Fruit fly (Drosophila melanogaster) whole organism, wandering third instar larva: ENCODE data around the gene da.

Source experiments
- Abd-B ChIP-seq: fragments of >200 bp; optimal IDR thresholded peaks from 2 replicates; lab custom pipeline; 2017; ENCODE audit warnings: missing biosample characterization, missing genetic modification characterization
- CG32264 ChIP-seq: fragments of 200-800 bp; sonication (Bioruptor generic); optimal IDR thresholded peaks from 2 replicates; lab custom pipeline; 2016; ENCODE audit warnings: missing biosample characterization, missing genetic modification characterization
- CG9705 ChIP-seq: fragments of 200-800 bp; sonication (Bioruptor generic); optimal IDR thresholded peaks from 2 replicates; lab custom pipeline; 2018; ENCODE audit warnings: missing biosample characterization, mild to moderate bottlenecking, missing genetic modification characterization
- Dfd ChIP-seq: fragments of >200 bp; optimal IDR thresholded peaks from 2 replicates; lab custom pipeline; 2017; ENCODE audit warnings: missing biosample characterization, missing genetic modification characterization
- Dif ChIP-seq: fragments of 200-275, 200-300 bp; sonication (Bioruptor generic); optimal IDR thresholded peaks from 2 replicates; lab custom pipeline; 2018; ENCODE audit warnings: missing biosample characterization, missing genetic modification characterization; ENCODE audit not compliant: partially characterized antibody
- HLH106 ChIP-seq: fragments of 200-800 bp; optimal IDR thresholded peaks from 3 replicates; lab custom pipeline; 2019; ENCODE audit warnings: missing biosample characterization, mild to moderate bottlenecking, missing genetic modification characterization, moderate library complexity
- Hr78 ChIP-seq: fragments of >200 bp; optimal IDR thresholded peaks from 2 replicates; lab custom pipeline; 2017; ENCODE audit warnings: missing biosample characterization, missing genetic modification characterization
- Hr83 ChIP-seq: fragments of 200-300 bp; sonication (Bioruptor generic); optimal IDR thresholded peaks from 2 replicates; lab custom pipeline; 2016; ENCODE audit warnings: missing biosample characterization, mild to moderate bottlenecking, missing genetic modification characterization, moderate library complexity; ENCODE audit not compliant: poor library complexity, severe bottlenecking
- Jra ChIP-seq: sonication (Bioruptor generic); optimal IDR thresholded peaks from 2 replicates; lab custom pipeline; 2016; ENCODE audit warnings: missing biosample characterization, missing genetic modification characterization
- Mio ChIP-seq: sonication (Bioruptor generic); optimal IDR thresholded peaks from 2 replicates; lab custom pipeline; 2016; ENCODE audit warnings: missing biosample characterization, missing genetic modification characterization
- Myc ChIP-seq: fragments of >200 bp; optimal IDR thresholded peaks from 2 replicates; lab custom pipeline; 2017
- N ChIP-seq: fragments of >200 bp; optimal IDR thresholded peaks from 2 replicates; lab custom pipeline; 2018; ENCODE audit warnings: missing biosample characterization, missing external identifiers, missing genetic modification characterization
- OdsH ChIP-seq: fragments of 200-800 bp; sonication (Bioruptor generic); optimal IDR thresholded peaks from 2 replicates; lab custom pipeline; 2016; ENCODE audit warnings: missing biosample characterization, mild to moderate bottlenecking, missing genetic modification characterization
- Rel ChIP-seq, 2 experiments: fragments of 200-800 bp; sonication (Bioruptor generic) in 1 of 2; optimal IDR thresholded peaks; 2 replicates in 1 of 2; 3 replicates in 1 of 2; lab custom pipeline; 2016 to 2019; ENCODE audit warnings: mild to moderate bottlenecking in 2 of 2, missing biosample characterization in 2 of 2, missing genetic modification characterization in 2 of 2, moderate library complexity in 1 of 2
- Sp1 ChIP-seq: fragments of 200-800 bp; sonication (Bioruptor generic); optimal IDR thresholded peaks from 3 replicates; lab custom pipeline; 2019; ENCODE audit warnings: missing biosample characterization, mild to moderate bottlenecking, missing genetic modification characterization, moderate library complexity
- Vsx2 ChIP-seq: fragments of 200-300, 225-300 bp; sonication (Bioruptor generic); optimal IDR thresholded peaks from 2 replicates; lab custom pipeline; 2018; ENCODE audit warnings: missing biosample characterization, missing genetic modification characterization; ENCODE audit not compliant: partially characterized antibody
- br ChIP-seq: fragments of 200-800 bp; sonication (Bioruptor generic); optimal IDR thresholded peaks from 2 replicates; lab custom pipeline; 2016; ENCODE audit warnings: missing biosample characterization, missing genetic modification characterization
- dl ChIP-seq, 2 experiments: fragments of 175-275, 200-275 bp in 1 of 2; fragments of 200-275 bp in 1 of 2; sonication (Bioruptor generic); optimal IDR thresholded peaks; lab custom pipeline; 2018; ENCODE audit warnings: mild to moderate bottlenecking in 2 of 2, missing biosample characterization in 2 of 2, missing genetic modification characterization in 2 of 2, moderate library complexity in 2 of 2; ENCODE audit not compliant: partially characterized antibody in 2 of 2, insufficient read depth in 1 of 2
- dmrt93B ChIP-seq: fragments of 200-800 bp; sonication (Bioruptor generic); optimal IDR thresholded peaks from 2 replicates; lab custom pipeline; 2018; ENCODE audit warnings: missing biosample characterization, mild to moderate bottlenecking, missing genetic modification characterization
- dsf ChIP-seq: sonication (Bioruptor generic); optimal IDR thresholded peaks from 2 replicates; lab custom pipeline; 2016; ENCODE audit warnings: missing biosample characterization, missing genetic modification characterization, borderline replicate concordance
- ey ChIP-seq: fragments of 200-800 bp; sonication (Bioruptor generic); optimal IDR thresholded peaks from 2 replicates; lab custom pipeline; 2016; ENCODE audit warnings: missing biosample characterization, missing genetic modification characterization
- fru ChIP-seq: fragments of 200-800 bp; sonication (Bioruptor generic); optimal IDR thresholded peaks from 3 replicates; lab custom pipeline; 2016; ENCODE audit warnings: missing biosample characterization, mild to moderate bottlenecking, missing genetic modification characterization
- h ChIP-seq: fragments of 200-800 bp; sonication (Bioruptor generic); optimal IDR thresholded peaks from 3 replicates; lab custom pipeline; 2016; ENCODE audit warnings: missing biosample characterization, mild to moderate bottlenecking, missing genetic modification characterization
- lola ChIP-seq: fragments of >200 bp; optimal IDR thresholded peaks from 2 replicates; lab custom pipeline; 2017; ENCODE audit warnings: missing biosample characterization, missing genetic modification characterization
- pan ChIP-seq: fragments of >200 bp; optimal IDR thresholded peaks from 2 replicates; lab custom pipeline; 2017
- rgr ChIP-seq: fragments of 200-800 bp; sonication (Bioruptor generic); optimal IDR thresholded peaks from 3 replicates; lab custom pipeline; 2016; ENCODE audit warnings: missing biosample characterization, mild to moderate bottlenecking, missing genetic modification characterization
- sv ChIP-seq: fragments of 200-800 bp; sonication (Bioruptor generic); optimal IDR thresholded peaks from 3 replicates; lab custom pipeline; 2016; ENCODE audit warnings: missing biosample characterization, missing genetic modification characterization
- usp ChIP-seq: fragments of >200 bp; optimal IDR thresholded peaks from 2 replicates; lab custom pipeline; 2017; ENCODE audit warnings: missing biosample characterization, missing genetic modification characterization
- woc ChIP-seq: sonication (Bioruptor generic); optimal IDR thresholded peaks from 2 replicates; lab custom pipeline; 2016; ENCODE audit warnings: missing biosample characterization, mild to moderate bottlenecking, missing genetic modification characterization

Gene da

dm6 chr2L:10375464-10376236 lies 12.3 kb upstream of the da start, which contains the start of the genes CG33303 and dpr19:
Gene CG33303, minus strand, starts transcription at chr2L:10375757.
Gene dpr19, plus strand, starts transcription at chr2L:10376168.
- TF ChIP-seq CG9705 (GFP tag; lab: Kevin White, UChicago) (no peak), Sp1 (GFP tag; lab: Kevin White, UChicago) (peak; percentile 69), HLH106 (tag; lab: Kevin White, UChicago) (peak; percentile 69), Abd-B (GFP tag; lab: Kevin White, UChicago) (no peak), Hr83 (GFP tag; lab: Kevin White, UChicago) (peak; percentile 21), rgr (GFP tag; lab: Kevin White, UChicago) (peak; percentile 62), Rel (GFP tag; optimal IDR thresholded peaks at IDR 0.05; lab: Kevin White, UChicago) (no peak), Rel (tag; optimal IDR thresholded peaks at IDR 0.05; lab: Kevin White, UChicago) (peak; percentile 43), OdsH (GFP tag; lab: Kevin White, UChicago) (peak; percentile 18), Hr78 (no peak)

- TF ChIP-seq HLH106 (tag; lab: Kevin White, UChicago) (no peak), usp (GFP tag; lab: Kevin White, UChicago) (no peak), Sp1 (GFP tag; lab: Kevin White, UChicago) (no peak), Mio (GFP tag; lab: Kevin White, UChicago) (no peak), sv (GFP tag; lab: Kevin White, UChicago) (no peak), CG32264 (no peak), br (GFP tag; lab: Kevin White, UChicago) (no peak), dmrt93B (GFP tag; lab: Kevin White, UChicago) (no peak), Vsx2 (no peak), Dif (GFP tag; lab: Kevin White, UChicago) (no peak), Abd-B (GFP tag; lab: Kevin White, UChicago) (no peak), dl (GFP tag; optimal IDR thresholded peaks at IDR 0.05; lab: Kevin White, UChicago; ENCODE audit: insufficient read depth in 1 of 2, partially characterized antibody in 2 of 2) (no peak), h (no peak), woc (GFP tag; lab: Kevin White, UChicago) (no peak), Hr83 (GFP tag; lab: Kevin White, UChicago) (no peak), rgr (GFP tag; lab: Kevin White, UChicago) (no peak), Myc (lab: Kevin White, UChicago) (no peak), ey (GFP tag; lab: Kevin White, UChicago) (no peak), N (GFP tag; lab: Kevin White, UChicago) (no peak), OdsH (GFP tag; lab: Kevin White, UChicago) (no peak)
These were observed 11.6 kb upstream of the da start for dm6 chr2L:10376276-10376675.

dm6 chr2L:10378631-10379030 lies 9.3 kb upstream of the da start:
- TF ChIP-seq rgr (GFP tag; lab: Kevin White, UChicago) (no peak), Dfd (GFP tag; lab: Kevin White, UChicago) (no peak), Jra (GFP tag; lab: Kevin White, UChicago) (no peak), Myc (lab: Kevin White, UChicago) (no peak), Sp1 (GFP tag; lab: Kevin White, UChicago) (no peak), pan (lab: Kevin White, UChicago) (no peak), dl (GFP tag; optimal IDR thresholded peaks at IDR 0.05; lab: Kevin White, UChicago; ENCODE audit: insufficient read depth in 1 of 2, partially characterized antibody in 2 of 2) (no peak), fru (GFP tag; lab: Kevin White, UChicago) (no peak), sv (GFP tag; lab: Kevin White, UChicago) (no peak), Vsx2 (no peak), HLH106 (tag; lab: Kevin White, UChicago) (no peak), woc (GFP tag; lab: Kevin White, UChicago) (no peak)
- TF ChIP-seq, all 38 proteins: peak for 0

dm6 chr2L:10379865-10380264 lies 8.0 kb upstream of the da start, which contains the start of gene gny:
Gene gny, plus strand, starts transcription at chr2L:10380103.
- no peak for TF ChIP-seq Myc (lab: Kevin White, UChicago)
- no peak for TF ChIP-seq Mio (GFP tag; lab: Kevin White, UChicago)
- no peak for TF ChIP-seq dsf (GFP tag; lab: Kevin White, UChicago)
- TF ChIP-seq woc (GFP tag; lab: Kevin White, UChicago), result no peak
- no peak for TF ChIP-seq Rel (GFP tag; optimal IDR thresholded peaks at IDR 0.05; lab: Kevin White, UChicago)
- TF ChIP-seq Rel (tag; optimal IDR thresholded peaks at IDR 0.05; lab: Kevin White, UChicago), result peak; percentile 1
- TF ChIP-seq ey (GFP tag; lab: Kevin White, UChicago), result no peak
- no peak for TF ChIP-seq Hr78
- no peak for TF ChIP-seq lola
